Fruit fly (Drosophila melanogaster) whole organism, embryonic: ENCODE data around the gene CG42585.

Experiments
- Atf3 ChIP-seq: fragments of 200-800 bp; sonication (Bioruptor generic); optimal IDR thresholded peaks from 3 replicates; lab custom pipeline; 2016; ENCODE audit warnings: missing biosample characterization, missing genetic modification characterization
- Blimp-1 ChIP-seq: fragments of 200-800 bp; sonication (Bioruptor generic); optimal IDR thresholded peaks from 3 replicates; lab custom pipeline; 2018; ENCODE audit warnings: missing biosample characterization, missing genetic modification characterization, mild to moderate bottlenecking, moderate library complexity, missing genetic modification reagents
- CG10979 ChIP-seq: fragments of 200-800 bp; sonication (Bioruptor generic); optimal IDR thresholded peaks from 2 replicates; lab custom pipeline; 2018; ENCODE audit warnings: missing biosample characterization, mild to moderate bottlenecking, missing genetic modification characterization, moderate library complexity
- CG11398 ChIP-seq: fragments of 200-800 bp; sonication (Bioruptor generic); optimal IDR thresholded peaks from 2 replicates; lab custom pipeline; 2016; ENCODE audit warnings: missing biosample characterization, missing genetic modification characterization
- CG11504 ChIP-seq: fragments of 200-800 bp; sonication (Bioruptor generic); optimal IDR thresholded peaks from 3 replicates; lab custom pipeline; 2019; ENCODE audit warnings: missing biosample characterization, mild to moderate bottlenecking, missing genetic modification characterization, moderate library complexity
- CG12155 ChIP-seq: fragments of 200-800 bp; sonication (Bioruptor generic); optimal IDR thresholded peaks from 3 replicates; lab custom pipeline; 2016; ENCODE audit warnings: missing biosample characterization, missing genetic modification characterization
- CG13624 ChIP-seq: fragments of 200-800 bp; sonication (Bioruptor generic); optimal IDR thresholded peaks from 2 replicates; lab custom pipeline; 2016; ENCODE audit warnings: missing biosample characterization, missing genetic modification characterization
- CG16863 ChIP-seq: fragments of 200-800 bp; sonication (Bioruptor generic); optimal IDR thresholded peaks from 3 replicates; lab custom pipeline; 2016; ENCODE audit warnings: missing biosample characterization, missing genetic modification characterization
- CG17328 ChIP-seq: fragments of 200-800 bp; sonication (Bioruptor generic); IDR thresholded peaks from 2 replicates; pipeline ENCODE4 v1.3.6; 2022; ENCODE audit warnings: missing biosample characterization, missing genetic modification characterization
- CG17802 ChIP-seq: fragments of 200-800 bp; sonication (Bioruptor generic); optimal IDR thresholded peaks from 2 replicates; lab custom pipeline; 2018; ENCODE audit warnings: missing biosample characterization, mild to moderate bottlenecking, missing genetic modification characterization, moderate library complexity
- CG17912 ChIP-seq: fragments of 200-800 bp; sonication (Bioruptor generic); optimal IDR thresholded peaks from 2 replicates; lab custom pipeline; 2018; ENCODE audit warnings: missing biosample characterization, mild to moderate bottlenecking, missing genetic modification characterization
- CG31388 ChIP-seq: fragments of 200-800 bp; sonication (Bioruptor generic); optimal IDR thresholded peaks from 2 replicates; lab custom pipeline; 2016; ENCODE audit warnings: missing biosample characterization, missing genetic modification characterization
- CG3407 ChIP-seq: fragments of 200-800 bp; sonication (Bioruptor generic); optimal IDR thresholded peaks from 2 replicates; lab custom pipeline; 2018; ENCODE audit warnings: missing biosample characterization, mild to moderate bottlenecking, missing genetic modification characterization
- CG42726 ChIP-seq: fragments of 200-800 bp; sonication (Bioruptor generic); IDR thresholded peaks from 2 replicates; pipeline ENCODE4 v1.3.6; 2022; ENCODE audit warnings: missing biosample characterization, missing genetic modification characterization; ENCODE audit not compliant: partially characterized antibody
- CG4854 ChIP-seq: fragments of 200-800 bp; sonication (Bioruptor generic); optimal IDR thresholded peaks from 2 replicates; lab custom pipeline; 2016; ENCODE audit warnings: missing biosample characterization, missing genetic modification characterization, inconsistent platforms
- CG6689 ChIP-seq: fragments of 200-800 bp; sonication (Bioruptor generic); IDR thresholded peaks from 2 replicates; pipeline ENCODE4 v1.3.6; 2022; ENCODE audit warnings: missing biosample characterization, missing genetic modification characterization
- CG8281 ChIP-seq: fragments of 200-800 bp; sonication (Bioruptor generic); optimal IDR thresholded peaks from 2 replicates; lab custom pipeline; 2018; ENCODE audit warnings: missing biosample characterization, mild to moderate bottlenecking, missing genetic modification characterization, moderate library complexity
- Dll ChIP-seq: fragments of 200-800 bp; sonication (Bioruptor generic); IDR thresholded peaks from 4 replicates; pipeline ENCODE4 v1.3.6; 2022; ENCODE audit warnings: missing biosample characterization, missing genetic modification characterization; ENCODE audit not compliant: partially characterized antibody
- ERR ChIP-seq: fragments of 200-800 bp; sonication (Bioruptor generic); optimal IDR thresholded peaks from 2 replicates; lab custom pipeline; 2016; ENCODE audit warnings: missing biosample characterization, missing genetic modification characterization
- H2.0 ChIP-seq: fragments of 200-800 bp; sonication (Bioruptor generic); IDR thresholded peaks from 2 replicates; pipeline ENCODE4 v1.3.6; 2022; ENCODE audit warnings: missing biosample characterization, missing genetic modification characterization
- HHEX ChIP-seq: fragments of 200-800 bp; sonication (Bioruptor generic); optimal IDR thresholded peaks from 3 replicates; lab custom pipeline; 2017; ENCODE audit warnings: missing biosample characterization, mild to moderate bottlenecking, missing genetic modification characterization, missing genetic modification reagents
- Lhr ChIP-seq: fragments of 200-800 bp; sonication (Bioruptor generic); optimal IDR thresholded peaks from 3 replicates; lab custom pipeline; 2017; ENCODE audit warnings: mild to moderate bottlenecking, missing biosample characterization, missing genetic modification reagents, missing genetic modification characterization
- Lpt ChIP-seq: fragments of >200 bp; optimal IDR thresholded peaks from 2 replicates; lab custom pipeline; 2018; ENCODE audit warnings: missing biosample characterization, missing genetic modification characterization
- Meics ChIP-seq: fragments of 200-800 bp; sonication (Bioruptor generic); optimal IDR thresholded peaks from 2 replicates; lab custom pipeline; 2017; ENCODE audit warnings: missing biosample characterization, mild to moderate bottlenecking, missing genetic modification characterization
- Nf-YA ChIP-seq: fragments of 200-800 bp; sonication (Bioruptor generic); IDR thresholded peaks from 2 replicates; pipeline ENCODE4 v1.3.6; 2022; ENCODE audit warnings: missing biosample characterization, missing genetic modification characterization
- NfI ChIP-seq: fragments of 200-800 bp; sonication (Bioruptor generic); optimal IDR thresholded peaks from 3 replicates; lab custom pipeline; 2018; ENCODE audit warnings: missing biosample characterization, mild to moderate bottlenecking, missing genetic modification characterization, moderate library complexity
- Opbp ChIP-seq: fragments of 200-800 bp; sonication (Bioruptor generic); IDR thresholded peaks from 3 replicates; pipeline ENCODE4 v1.3.6; 2022; ENCODE audit warnings: missing biosample characterization, missing genetic modification characterization; ENCODE audit not compliant: partially characterized antibody
- cg ChIP-seq: fragments of 200-800 bp; sonication (Bioruptor generic); optimal IDR thresholded peaks from 3 replicates; lab custom pipeline; 2019; ENCODE audit warnings: missing biosample characterization, mild to moderate bottlenecking, missing genetic modification characterization, moderate library complexity
- chinmo ChIP-seq: fragments of 200-800 bp; sonication (Bioruptor generic); IDR thresholded peaks from 4 replicates; pipeline ENCODE4 v1.3.6; 2022; ENCODE audit warnings: missing biosample characterization, missing genetic modification characterization; ENCODE audit not compliant: partially characterized antibody
- danr ChIP-seq: fragments of 200-800 bp; sonication (Bioruptor generic); IDR thresholded peaks from 2 replicates; pipeline ENCODE4 v1.3.6; 2022; ENCODE audit warnings: missing biosample characterization, missing genetic modification characterization
- ems ChIP-seq: fragments of 200-800 bp; sonication (Bioruptor generic); optimal IDR thresholded peaks from 3 replicates; lab custom pipeline; 2016; ENCODE audit warnings: missing biosample characterization, missing genetic modification characterization
- fd96Cb ChIP-seq: fragments of 200-800 bp; sonication (Bioruptor generic); optimal IDR thresholded peaks from 2 replicates; lab custom pipeline; 2018; ENCODE audit warnings: missing biosample characterization, mild to moderate bottlenecking, missing genetic modification characterization, moderate library complexity
- fu2 ChIP-seq: fragments of 200-800 bp; sonication (Bioruptor generic); optimal IDR thresholded peaks from 2 replicates; lab custom pipeline; 2016; ENCODE audit warnings: missing biosample characterization, missing genetic modification characterization
- grau ChIP-seq: fragments of 200-800 bp; optimal IDR thresholded peaks from 3 replicates; lab custom pipeline; 2019; ENCODE audit warnings: missing biosample characterization, mild to moderate bottlenecking, missing genetic modification characterization, moderate library complexity
- grn ChIP-seq: fragments of 200-800 bp; sonication (Bioruptor generic); optimal IDR thresholded peaks from 3 replicates; lab custom pipeline; 2017; ENCODE audit warnings: missing biosample characterization, missing genetic modification characterization
- gsb-n ChIP-seq: fragments of 200-800 bp; sonication (Bioruptor generic); optimal IDR thresholded peaks from 3 replicates; lab custom pipeline; 2018; ENCODE audit warnings: missing biosample characterization, mild to moderate bottlenecking, missing genetic modification characterization
- insv ChIP-seq, 2 experiments: fragments of 200-800 bp; sonication (Bioruptor generic); optimal IDR thresholded peaks; 3 replicates each; lab custom pipeline; 2016 to 2018; ENCODE audit warnings: missing biosample characterization in 2 of 2, missing genetic modification characterization in 2 of 2
- lbe ChIP-seq: fragments of 200-800 bp; sonication (Bioruptor generic); optimal IDR thresholded peaks from 2 replicates; lab custom pipeline; 2016; ENCODE audit warnings: missing biosample characterization, mild to moderate bottlenecking, missing genetic modification characterization
- mirr ChIP-seq: fragments of 200-800 bp; sonication (Bioruptor generic); optimal IDR thresholded peaks from 3 replicates; lab custom pipeline; 2018; ENCODE audit warnings: missing biosample characterization, mild to moderate bottlenecking, missing genetic modification characterization
- peb ChIP-seq: fragments of 200-800 bp; sonication (Bioruptor generic); IDR thresholded peaks from 2 replicates; pipeline ENCODE4 v1.3.6; 2022; ENCODE audit warnings: missing biosample characterization, missing genetic modification characterization
- pfk ChIP-seq: fragments of 200-800 bp; sonication (Bioruptor generic); optimal IDR thresholded peaks from 2 replicates; lab custom pipeline; 2018; ENCODE audit warnings: missing biosample characterization, mild to moderate bottlenecking, missing genetic modification characterization, moderate library complexity
- pnt ChIP-seq: fragments of 200-800 bp; sonication (Bioruptor generic); optimal IDR thresholded peaks from 3 replicates; lab custom pipeline; 2016; ENCODE audit warnings: missing biosample characterization, missing genetic modification characterization
- row ChIP-seq: fragments of 200-800 bp; sonication (Bioruptor generic); IDR thresholded peaks from 3 replicates; pipeline ENCODE4 v1.3.6; 2022; ENCODE audit warnings: missing biosample characterization, missing genetic modification characterization
- sens-2 ChIP-seq: fragments of 200-800 bp; sonication (Bioruptor generic); IDR thresholded peaks from 2 replicates; pipeline ENCODE4 v1.3.6; 2022; ENCODE audit warnings: missing biosample characterization, missing genetic modification characterization
- tgo ChIP-seq: fragments of 200-800 bp; sonication (Bioruptor generic); IDR thresholded peaks from 3 replicates; pipeline ENCODE4 v1.3.6; 2022; ENCODE audit warnings: missing biosample characterization, missing genetic modification characterization
- trem ChIP-seq: fragments of 200-800 bp; optimal IDR thresholded peaks from 3 replicates; lab custom pipeline; 2019; ENCODE audit warnings: missing biosample characterization, mild to moderate bottlenecking, missing genetic modification characterization, moderate library complexity
- twi ChIP-seq: fragments of 200-800 bp; optimal IDR thresholded peaks from 2 replicates; lab custom pipeline; 2019; ENCODE audit warnings: missing biosample characterization, mild to moderate bottlenecking, missing genetic modification characterization, moderate library complexity
- vfl ChIP-seq: fragments of 200-800 bp; sonication (Bioruptor generic); optimal IDR thresholded peaks from 2 replicates; lab custom pipeline; 2016; ENCODE audit warnings: missing biosample characterization, missing genetic modification characterization
- vnd ChIP-seq: fragments of 200-800 bp; sonication (Bioruptor generic); IDR thresholded peaks from 3 replicates; pipeline ENCODE4 v1.3.6; 2022; ENCODE audit warnings: missing biosample characterization, missing genetic modification characterization; ENCODE audit not compliant: partially characterized antibody

Gene CG42585

dm6 chr2L:14699501-14700077, 40.1 kb upstream of the CG42585 start (continued):
- TF ChIP-seq Meics (GFP tag; lab: Kevin White, UChicago) (no peak), sens-2 (GFP tag; lab: Robert Waterston, UW) (no peak), CG3407 (GFP tag; lab: Kevin White, UChicago) (no peak), Lpt (GFP tag; lab: Kevin White, UChicago) (no peak), row (GFP tag; lab: Robert Waterston, UW) (no peak), ERR (GFP tag; lab: Kevin White, UChicago) (no peak), Dll (GFP tag; lab: Robert Waterston, UW) (no peak), Blimp-1 (GFP tag; lab: Kevin White, UChicago) (peak; percentile 11), CG10979 (no peak), danr (no peak), NfI (no peak), CG31388 (no peak), CG12155 (GFP tag; lab: Kevin White, UChicago) (no peak), CG42726 (GFP tag; lab: Robert Waterston, UW) (no peak), Atf3 (GFP tag; lab: Kevin White, UChicago) (no peak), CG6689 (GFP tag; lab: Robert Waterston, UW) (no peak), twi (tag; lab: Kevin White, UChicago) (no peak), CG4854 (GFP tag; lab: Kevin White, UChicago) (no peak), insv (GFP tag; optimal IDR thresholded peaks at IDR 0.05; lab: Kevin White, UChicago) (no peak), fd96Cb (tag; lab: Kevin White, UChicago) (no peak), grau (tag; lab: Kevin White, UChicago) (no peak), fu2 (GFP tag; lab: Kevin White, UChicago) (no peak), lbe (GFP tag; lab: Kevin White, UChicago) (no peak), HHEX (no peak), CG11398 (GFP tag; lab: Kevin White, UChicago) (no peak), vnd (GFP tag; lab: Robert Waterston, UW) (no peak), Opbp (GFP tag; lab: Robert Waterston, UW) (0 out of 3 replicates have a peak, but pooled peaks have one; percentile 6), ems (GFP tag; lab: Kevin White, UChicago) (no peak), trem (tag; lab: Kevin White, UChicago) (no peak), mirr (GFP tag; lab: Kevin White, UChicago) (no peak), tgo (GFP tag; lab: Robert Waterston, UW) (no peak), CG13624 (GFP tag; lab: Kevin White, UChicago) (no peak), CG16863 (GFP tag; lab: Kevin White, UChicago) (no peak), CG17802 (tag; lab: Kevin White, UChicago) (no peak), CG17912 (GFP tag; lab: Kevin White, UChicago) (no peak), chinmo (no peak), vfl (GFP tag; lab: Kevin White, UChicago) (no peak), pfk (GFP tag; lab: Kevin White, UChicago) (no peak), CG11504 (peak; percentile 24), Nf-YA (no peak), CG8281 (peak; percentile 92), pnt (GFP tag; lab: Kevin White, UChicago) (no peak), cg (GFP tag; lab: Kevin White, UChicago) (no peak), grn (GFP tag; lab: Kevin White, UChicago) (no peak), H2.0 (no peak), peb (GFP tag; lab: Robert Waterston, UW) (no peak), Lhr (GFP tag; lab: Kevin White, UChicago) (no peak), gsb-n (tag; lab: Kevin White, UChicago) (no peak), CG17328 (GFP tag; lab: Robert Waterston, UW) (no peak)
